Fruit fly (Drosophila melanogaster) whole organism, embryonic: ENCODE data around the gene CG5071.

Source experiments
- CG1024 ChIP-seq: fragments of 200-800 bp; sonication (Bioruptor generic); IDR thresholded peaks from 2 replicates; pipeline ENCODE4 v1.3.6; 2022; ENCODE audit warnings: missing biosample characterization, missing genetic modification characterization
- CG10462 ChIP-seq: fragments of 200-800 bp; sonication (Bioruptor generic); optimal IDR thresholded peaks from 2 replicates; lab custom pipeline; 2016; ENCODE audit warnings: missing biosample characterization, missing genetic modification characterization
- CG11696 ChIP-seq: fragments of 200-800 bp; sonication (Bioruptor generic); IDR thresholded peaks from 2 replicates; pipeline ENCODE4 v1.3.6; 2022; ENCODE audit warnings: missing biosample characterization, missing genetic modification characterization
- CG14667 ChIP-seq: fragments of 200-800 bp; sonication (Bioruptor generic); IDR thresholded peaks from 2 replicates; pipeline ENCODE4 v1.3.6; 2022; ENCODE audit warnings: missing biosample characterization, missing genetic modification characterization
- CG15011 ChIP-seq: fragments of 200-800 bp; sonication (Bioruptor generic); optimal IDR thresholded peaks from 3 replicates; lab custom pipeline; 2018; ENCODE audit warnings: missing biosample characterization, mild to moderate bottlenecking, missing genetic modification characterization
- CG15073 ChIP-seq: fragments of 200-800 bp; sonication (Bioruptor generic); optimal IDR thresholded peaks from 2 replicates; lab custom pipeline; 2016; ENCODE audit warnings: missing biosample characterization, missing genetic modification characterization
- CG16815 ChIP-seq: fragments of 200-800 bp; sonication (Bioruptor generic); optimal IDR thresholded peaks from 3 replicates; lab custom pipeline; 2017; ENCODE audit warnings: missing biosample characterization, mild to moderate bottlenecking, missing genetic modification characterization
- CG2116 ChIP-seq: fragments of 200-800 bp; sonication (Bioruptor generic); optimal IDR thresholded peaks from 3 replicates; lab custom pipeline; 2018; ENCODE audit warnings: missing biosample characterization, mild to moderate bottlenecking, missing genetic modification characterization
- CG31365 ChIP-seq: fragments of 200-800 bp; sonication (Bioruptor generic); optimal IDR thresholded peaks from 2 replicates; lab custom pipeline; 2018; ENCODE audit warnings: missing biosample characterization, mild to moderate bottlenecking, missing genetic modification characterization
- CG31388 ChIP-seq: fragments of 200-800 bp; sonication (Bioruptor generic); optimal IDR thresholded peaks from 2 replicates; lab custom pipeline; 2016; ENCODE audit warnings: missing biosample characterization, missing genetic modification characterization
- CG3281 ChIP-seq: fragments of 200-800 bp; sonication (Bioruptor generic); optimal IDR thresholded peaks from 3 replicates; lab custom pipeline; 2017; ENCODE audit warnings: missing biosample characterization, mild to moderate bottlenecking, missing genetic modification characterization
- CG3726 ChIP-seq: fragments of 200-800 bp; sonication (Bioruptor generic); IDR thresholded peaks from 3 replicates; pipeline ENCODE4, ENCODE4 v1.3.6; 2022; ENCODE audit warnings: missing biosample characterization, missing genetic modification characterization
- CG4707 ChIP-seq: fragments of 200-800 bp; sonication (Bioruptor generic); optimal IDR thresholded peaks from 2 replicates; lab custom pipeline; 2018; ENCODE audit warnings: missing biosample characterization, mild to moderate bottlenecking, missing genetic modification characterization, moderate library complexity
- CG6683 ChIP-seq: fragments of 200-800 bp; sonication (Bioruptor generic); optimal IDR thresholded peaks from 2 replicates; lab custom pipeline; 2017; ENCODE audit warnings: missing biosample characterization, mild to moderate bottlenecking, missing genetic modification characterization, missing genetic modification reagents
- CG6813 ChIP-seq: fragments of 200-800 bp; sonication (Bioruptor generic); optimal IDR thresholded peaks from 2 replicates; lab custom pipeline; 2017; ENCODE audit warnings: missing biosample characterization, missing genetic modification characterization, mild to moderate bottlenecking, moderate library complexity, missing genetic modification reagents
- CG7839 ChIP-seq: fragments of 200-800 bp; sonication (Bioruptor generic); optimal IDR thresholded peaks from 3 replicates; lab custom pipeline; 2018; ENCODE audit warnings: missing biosample characterization, mild to moderate bottlenecking, missing genetic modification characterization, moderate library complexity
- Dbx ChIP-seq: fragments of 200-800 bp; sonication (Bioruptor generic); IDR thresholded peaks from 3 replicates; pipeline ENCODE4 v1.3.6; 2022; ENCODE audit warnings: missing biosample characterization, missing genetic modification characterization
- Deaf1 ChIP-seq: fragments of 200-800 bp; optimal IDR thresholded peaks from 3 replicates; lab custom pipeline; 2019; ENCODE audit warnings: missing biosample characterization, mild to moderate bottlenecking, missing genetic modification characterization, moderate library complexity
- Doc3 ChIP-seq: fragments of 200-800 bp; sonication (Bioruptor generic); IDR thresholded peaks from 3 replicates; pipeline ENCODE4 v1.3.6; 2022; ENCODE audit warnings: missing biosample characterization, missing genetic modification characterization; ENCODE audit not compliant: partially characterized antibody
- Fer1 ChIP-seq: fragments of 200-800 bp; sonication (Bioruptor generic); optimal IDR thresholded peaks from 2 replicates; lab custom pipeline; 2017; ENCODE audit warnings: missing biosample characterization, mild to moderate bottlenecking, missing genetic modification characterization
- HmgZ ChIP-seq: fragments of 200-800 bp; sonication (Bioruptor generic); optimal IDR thresholded peaks from 2 replicates; lab custom pipeline; 2018; ENCODE audit warnings: missing biosample characterization, mild to moderate bottlenecking, missing genetic modification characterization
- MESR4 ChIP-seq: fragments of 200-800 bp; sonication (Bioruptor generic); optimal IDR thresholded peaks from 2 replicates; lab custom pipeline; 2018; ENCODE audit warnings: missing biosample characterization, mild to moderate bottlenecking, missing genetic modification characterization, moderate library complexity
- NFAT ChIP-seq: fragments of 200-800 bp; sonication (Bioruptor generic); IDR thresholded peaks from 2 replicates; pipeline ENCODE4 v1.3.6; 2022; ENCODE audit warnings: missing biosample characterization, missing genetic modification characterization
- NK7.1 ChIP-seq: fragments of 200-800 bp; sonication (Bioruptor generic); optimal IDR thresholded peaks from 3 replicates; lab custom pipeline; 2016; ENCODE audit warnings: missing biosample characterization, missing genetic modification characterization
- Nf-YA ChIP-seq: fragments of 200-800 bp; sonication (Bioruptor generic); IDR thresholded peaks from 2 replicates; pipeline ENCODE4 v1.3.6; 2022; ENCODE audit warnings: missing biosample characterization, missing genetic modification characterization
- Oli ChIP-seq: fragments of 200-800 bp; sonication (Bioruptor generic); optimal IDR thresholded peaks from 2 replicates; lab custom pipeline; 2018; ENCODE audit warnings: missing biosample characterization, mild to moderate bottlenecking, missing genetic modification characterization, moderate library complexity
- Ravus ChIP-seq: fragments of 200-800 bp; sonication (Bioruptor generic); IDR thresholded peaks from 2 replicates; pipeline ENCODE4 v1.3.6; 2022; ENCODE audit warnings: missing biosample characterization, missing genetic modification characterization
- Scr ChIP-seq: fragments of 200-800 bp; sonication (Bioruptor generic); IDR thresholded peaks from 2 replicates; pipeline ENCODE4 v1.3.6; 2022; ENCODE audit warnings: missing biosample characterization, missing genetic modification characterization; ENCODE audit not compliant: partially characterized antibody
- Ssrp ChIP-seq: fragments of 200-800 bp; sonication (Bioruptor generic); optimal IDR thresholded peaks from 2 replicates; lab custom pipeline; 2018; ENCODE audit warnings: missing biosample characterization, mild to moderate bottlenecking, missing genetic modification characterization, moderate library complexity
- Stat92E ChIP-seq, 3 experiments: fragments of >200 bp in 2 of 3; fragments of 200-800 bp in 1 of 3; sonication (Bioruptor generic) in 1 of 3; optimal IDR thresholded peaks; 2 replicates each; lab custom pipeline; 2017 to 2019; ENCODE audit warnings: missing biosample characterization in 3 of 3, missing genetic modification characterization in 3 of 3, mild to moderate bottlenecking in 1 of 3, moderate library complexity in 1 of 3
- Trl ChIP-seq, 3 experiments: fragments of >200 bp in 2 of 3; fragments of 200-800 bp in 1 of 3; sonication (Bioruptor generic) in 1 of 3; optimal IDR thresholded peaks; 2 replicates in 1 of 3; 3 replicates in 2 of 3; lab custom pipeline; 2016 to 2017; ENCODE audit warnings: missing biosample characterization in 1 of 3, missing genetic modification characterization in 1 of 3
- ara ChIP-seq: fragments of 200-800 bp; sonication (Bioruptor generic); IDR thresholded peaks from 2 replicates; pipeline ENCODE4 v1.3.6; 2022; ENCODE audit warnings: missing biosample characterization, missing genetic modification characterization
- bab2 ChIP-seq: fragments of 200-800 bp; sonication (Bioruptor generic); optimal IDR thresholded peaks from 2 replicates; lab custom pipeline; 2016; ENCODE audit warnings: missing biosample characterization, missing genetic modification characterization
- croc ChIP-seq: fragments of 200-800 bp; sonication (Bioruptor generic); conservative IDR thresholded peaks from 3 replicates; pipeline ENCODE4 v1.3.6; 2022; ENCODE audit warnings: missing biosample characterization, missing genetic modification characterization
- dmrt11E ChIP-seq: fragments of 200-800 bp; sonication (Bioruptor generic); optimal IDR thresholded peaks from 3 replicates; lab custom pipeline; 2018; ENCODE audit warnings: missing biosample characterization, mild to moderate bottlenecking, missing genetic modification characterization, moderate library complexity
- en ChIP-seq: fragments of 200-800 bp; sonication (Bioruptor generic); optimal IDR thresholded peaks from 2 replicates; lab custom pipeline; 2016; ENCODE audit warnings: missing biosample characterization, missing genetic modification characterization
- hb ChIP-seq: fragments of 200-800 bp; sonication (Bioruptor generic); IDR thresholded peaks from 3 replicates; pipeline ENCODE4 v1.3.6; 2022; ENCODE audit warnings: missing biosample characterization, missing genetic modification characterization; ENCODE audit not compliant: partially characterized antibody
- hkb ChIP-seq, 2 experiments: fragments of 200-800 bp in 1 of 2; fragments of >200 bp in 1 of 2; sonication (Bioruptor generic) in 1 of 2; IDR thresholded peaks in 1 of 2; optimal IDR thresholded peaks in 1 of 2; 2 replicates each; pipeline versions ENCODE4 v1.3.6 to Lab custom; 2017 to 2022; ENCODE audit warnings: missing biosample characterization in 1 of 2, missing genetic modification characterization in 1 of 2
- jumu ChIP-seq: fragments of 200-800 bp; sonication (Bioruptor generic); optimal IDR thresholded peaks from 3 replicates; lab custom pipeline; 2016; ENCODE audit warnings: missing biosample characterization, missing genetic modification characterization
- lov ChIP-seq, 2 experiments: fragments of 200-800 bp in 1 of 2; fragments of >200 bp in 1 of 2; sonication (Bioruptor generic) in 1 of 2; IDR thresholded peaks in 1 of 2; optimal IDR thresholded peaks in 1 of 2; 2 replicates in 1 of 2; 3 replicates in 1 of 2; pipeline versions ENCODE4 v1.3.6 to Lab custom; 2017 to 2022; ENCODE audit warnings: missing biosample characterization in 1 of 2, missing genetic modification characterization in 1 of 2
- nau ChIP-seq: fragments of 200-800 bp; sonication (Bioruptor generic); optimal IDR thresholded peaks from 3 replicates; lab custom pipeline; 2017; ENCODE audit warnings: missing biosample characterization, mild to moderate bottlenecking, missing genetic modification characterization, missing genetic modification reagents
- nerfin-2 ChIP-seq: fragments of 200-800 bp; sonication (Bioruptor generic); IDR thresholded peaks from 2 replicates; pipeline ENCODE4 v1.3.6; 2022; ENCODE audit warnings: missing biosample characterization, missing genetic modification characterization; ENCODE audit not compliant: partially characterized antibody
- phol ChIP-seq: fragments of 200-800 bp; sonication (Bioruptor generic); optimal IDR thresholded peaks from 3 replicates; lab custom pipeline; 2018; ENCODE audit warnings: missing biosample characterization, mild to moderate bottlenecking, missing genetic modification characterization, moderate library complexity
- slbo ChIP-seq: fragments of 200-800 bp; sonication (Bioruptor generic); IDR thresholded peaks from 2 replicates; pipeline ENCODE4 v1.3.6; 2022; ENCODE audit warnings: missing biosample characterization, missing genetic modification characterization
- tio ChIP-seq: fragments of 200-800 bp; sonication (Bioruptor generic); optimal IDR thresholded peaks from 2 replicates; lab custom pipeline; 2017; ENCODE audit warnings: missing biosample characterization, missing genetic modification characterization, inconsistent platforms
- tx ChIP-seq: fragments of 200-800 bp; sonication (Bioruptor generic); optimal IDR thresholded peaks from 2 replicates; lab custom pipeline; 2016; ENCODE audit warnings: missing biosample characterization, missing genetic modification characterization
- wor ChIP-seq: fragments of 200-800 bp; sonication (Bioruptor generic); IDR thresholded peaks from 2 replicates; pipeline ENCODE4 v1.3.6; 2022; ENCODE audit warnings: missing biosample characterization, missing genetic modification characterization

Gene CG5071

dm6 chr3R:25661531-25662193 is 43.4 kb downstream of the CG5071 start, which contains the start of gene RASSF8 (continued):
- no peak for TF ChIP-seq CG3281 (GFP tag; lab: Kevin White, UChicago)
- TF ChIP-seq CG2116 (GFP tag; lab: Kevin White, UChicago), result peak; percentile 34
- TF ChIP-seq CG6813 (GFP tag; lab: Kevin White, UChicago), result no peak
- no peak for TF ChIP-seq CG14667 (GFP tag; lab: Robert Waterston, UW)
- no peak for TF ChIP-seq nau (GFP tag; lab: Kevin White, UChicago)
- no peak for TF ChIP-seq Trl (optimal IDR thresholded peaks at IDR 0.05; lab: Kevin White, UChicago)
- TF ChIP-seq Trl (GFP tag; optimal IDR thresholded peaks at IDR 0.05; lab: Kevin White, UChicago), result peak; percentile 20
- no peak for TF ChIP-seq tio (GFP tag; lab: Kevin White, UChicago)
- no peak for TF ChIP-seq CG31365 (tag; lab: Kevin White, UChicago)
- TF ChIP-seq ara (GFP tag; lab: Robert Waterston, UW), result no peak
- TF ChIP-seq hkb (optimal IDR thresholded peaks at IDR 0.05; lab: Kevin White, UChicago), result no peak
- TF ChIP-seq hkb (GFP tag; IDR thresholded peaks at IDR 0.05; lab: Robert Waterston, UW), result no peak
- TF ChIP-seq CG4707 (GFP tag; lab: Kevin White, UChicago), result no peak
- peak; percentile 64; the same call in 2 of the 3 replicates for TF ChIP-seq Dbx (GFP tag; lab: Robert Waterston, UW)
- peak; percentile 52; the same call in 1 of the 3 replicates for TF ChIP-seq Doc3 (GFP tag; lab: Robert Waterston, UW)
- peak; percentile 74 for TF ChIP-seq NFAT (GFP tag; lab: Robert Waterston, UW)
- no peak for TF ChIP-seq wor (GFP tag; lab: Robert Waterston, UW)
- TF ChIP-seq CG1024, result no peak
- TF ChIP-seq en, result no peak
- TF ChIP-seq CG31388 (GFP tag; lab: Kevin White, UChicago), result no peak
- TF ChIP-seq tx (GFP tag; lab: Kevin White, UChicago), result no peak
- TF ChIP-seq jumu, result no peak
- no peak for TF ChIP-seq CG7839
- no peak for TF ChIP-seq CG6683
- no peak for TF ChIP-seq Deaf1
- no peak for TF ChIP-seq CG16815
- TF ChIP-seq lov (optimal IDR thresholded peaks at IDR 0.05; lab: Kevin White, UChicago), result no peak
- no peak for TF ChIP-seq lov (GFP tag; IDR thresholded peaks at IDR 0.05; lab: Robert Waterston, UW)
- TF ChIP-seq HmgZ, result peak; percentile 48
- TF ChIP-seq nerfin-2, result peak; percentile 54
- TF ChIP-seq bab2 (GFP tag; lab: Kevin White, UChicago), result peak; percentile 29
- no peak for TF ChIP-seq croc (GFP tag; lab: Robert Waterston, UW)
- TF ChIP-seq CG15073 (GFP tag; lab: Kevin White, UChicago), result peak; percentile 6
- no peak for TF ChIP-seq CG11696
- peak; percentile 78 for TF ChIP-seq slbo (GFP tag; lab: Robert Waterston, UW)
- TF ChIP-seq CG3726, result no peak
- no peak for TF ChIP-seq dmrt11E (tag; lab: Kevin White, UChicago)
- no peak for TF ChIP-seq CG10462 (GFP tag; lab: Kevin White, UChicago)
- no peak for TF ChIP-seq CG15011 (GFP tag; lab: Kevin White, UChicago)
- TF ChIP-seq Fer1 (GFP tag; lab: Kevin White, UChicago), result peak; percentile 44
- TF ChIP-seq phol, result no peak
- no peak for TF ChIP-seq Ssrp (tag; lab: Kevin White, UChicago)
- no peak; the same call in 1 of the 2 replicates for TF ChIP-seq Nf-YA (GFP tag; lab: Robert Waterston, UW)
- no peak for TF ChIP-seq Stat92E (GFP tag; optimal IDR thresholded peaks at IDR 0.05; lab: Kevin White, UChicago)
- peak; percentile 88 for TF ChIP-seq MESR4 (GFP tag; lab: Kevin White, UChicago)
- peak; percentile 65; the same call in 2 of the 3 replicates for TF ChIP-seq hb (GFP tag; lab: Robert Waterston, UW)
- peak; percentile 71 for TF ChIP-seq Scr (GFP tag; lab: Robert Waterston, UW)
- TF ChIP-seq Ravus, result no peak
- TF ChIP-seq NK7.1, result no peak
- no peak for TF ChIP-seq Oli (tag; lab: Kevin White, UChicago)
